Worm (Caenorhabditis elegans) whole organism, early embryonic: ENCODE measurements around the gene Y39B6A.43.

Experiments used
- F13C5.2 ChIP-seq: sonication (generic microtip); optimal IDR thresholded peaks from 2 replicates; lab custom pipeline; 2017; ENCODE audit warnings: mild to moderate bottlenecking, missing genetic modification characterization, inconsistent platforms, missing compliant biosample characterization
- ama-1 ChIP-seq: fragments of 150-350 bp; optimal IDR thresholded peaks from 2 replicates; lab custom pipeline; 2014
- ceh-13 ChIP-seq: fragments of 200-800 bp; sonication (Bioruptor generic); optimal IDR thresholded peaks from 2 replicates; lab custom pipeline; 2018; ENCODE audit warnings: mild to moderate bottlenecking, missing genetic modification characterization, missing compliant biosample characterization
- ceh-36 ChIP-seq: sonication (generic microtip); optimal IDR thresholded peaks from 2 replicates; lab custom pipeline; 2016; ENCODE audit warnings: missing genetic modification characterization, inconsistent platforms, missing compliant biosample characterization
- ets-7 ChIP-seq: sonication (generic microtip); optimal IDR thresholded peaks from 2 replicates; lab custom pipeline; 2016; ENCODE audit warnings: missing genotype, missing genetic modification characterization, missing compliant biosample characterization
- flt-1 ChIP-seq: fragments of 200-800 bp; sonication (Bioruptor generic); IDR thresholded peaks from 2 replicates; pipeline ENCODE4 v1.3.6; 2022; ENCODE audit warnings: missing genetic modification characterization, missing compliant biosample characterization
- scrt-1 ChIP-seq: fragments of 200-800 bp; sonication (Bioruptor generic); IDR thresholded peaks from 2 replicates; pipeline ENCODE4 v1.3.6; 2022; ENCODE audit warnings: missing genetic modification characterization, missing compliant biosample characterization
- sea-1 ChIP-seq: fragments of 200-800 bp; sonication (Bioruptor generic); conservative IDR thresholded peaks from 2 replicates; pipeline ENCODE4 v1.3.6; 2022; ENCODE audit warnings: missing genetic modification characterization, missing compliant biosample characterization
- tbx-11 ChIP-seq: fragments of 200-800 bp; sonication (Bioruptor generic); IDR thresholded peaks from 2 replicates; pipeline ENCODE4 v1.3.6; 2022; ENCODE audit warnings: missing genetic modification characterization, missing compliant biosample characterization
- tbx-37 ChIP-seq: fragments of 200-800 bp; sonication (Bioruptor generic); conservative IDR thresholded peaks from 2 replicates; pipeline ENCODE4 v1.3.6; 2022; ENCODE audit warnings: missing genetic modification reagents, missing genetic modification characterization, missing compliant biosample characterization
- tra-4 ChIP-seq: sonication (generic microtip); optimal IDR thresholded peaks from 2 replicates; lab custom pipeline; 2017; ENCODE audit warnings: missing genetic modification characterization, missing compliant biosample characterization

DNA sequence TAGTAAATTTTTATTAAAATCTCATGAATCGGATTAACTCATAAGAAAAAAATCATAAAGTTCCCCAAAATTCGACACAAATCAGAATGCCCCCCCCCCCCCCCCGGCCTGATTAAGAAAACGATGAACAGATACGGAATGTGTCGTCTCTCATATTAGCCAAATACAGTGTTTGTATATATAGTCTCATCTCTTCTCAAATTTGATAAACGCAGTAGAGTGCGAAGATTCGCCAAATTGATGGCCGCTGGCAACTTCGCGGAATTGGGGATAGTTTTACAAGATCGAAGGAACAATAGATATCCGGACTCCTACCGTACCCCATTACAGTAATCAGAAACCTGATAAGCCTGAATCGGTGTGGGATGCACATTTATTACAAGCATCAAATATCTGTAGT is 30.1 kb downstream of the Y39B6A.43 start:
- TF ChIP-seq tbx-37 (GFP tag; lab: Robert Waterston, UW) (no peak), tbx-11 (GFP tag; lab: Robert Waterston, UW) (no peak), ama-1 (no peak), F13C5.2 (tag; lab: Kevin White, UChicago) (no peak), ceh-36 (tag; lab: Kevin White, UChicago) (no peak), tra-4 (tag; lab: Kevin White, UChicago) (no peak), ets-7 (tag; lab: Kevin White, UChicago) (no peak), ceh-13 (GFP tag; lab: Kevin White, UChicago) (no peak), flt-1 (GFP tag; lab: Robert Waterston, UW) (no peak), scrt-1 (GFP tag; lab: Robert Waterston, UW) (no peak), sea-1 (GFP tag; lab: Robert Waterston, UW) (no peak)
